Worm (Caenorhabditis elegans) whole organism, L4 larva: ENCODE measurements around the gene T22F3.2.

Source experiments
- D1046.2 ChIP-seq: fragments of 200-800 bp; sonication (Bioruptor generic); IDR thresholded peaks from 2 replicates; pipeline ENCODE4 v1.3.6; 2022; ENCODE audit warnings: missing genetic modification characterization, missing compliant biosample characterization
- ZK546.5 ChIP-seq, 2 experiments: sonication (generic microtip); optimal IDR thresholded peaks; 2 replicates each; lab custom pipeline; 2017; ENCODE audit warnings: missing biosample characterization in 2 of 2, missing genetic modification characterization in 2 of 2
- aha-1 ChIP-seq: fragments of 150-350 bp; peaks from one replicate; lab custom pipeline; 2014; ENCODE audit warnings: missing biosample characterization, missing genetic modification characterization
- ceh-20 ChIP-seq: fragments of 200-800 bp; sonication (Bioruptor generic); IDR thresholded peaks from 2 replicates; pipeline ENCODE4 v1.3.6; 2022; ENCODE audit warnings: missing genetic modification reagents, missing genetic modification characterization, missing compliant biosample characterization
- ceh-28 ChIP-seq: fragments of 150-350 bp; optimal IDR thresholded peaks from 2 replicates; lab custom pipeline; 2014; ENCODE audit warnings: missing biosample characterization, missing genetic modification reagents, missing genetic modification characterization
- daf-16 ChIP-seq, 3 experiments: sonication (generic microtip); optimal IDR thresholded peaks; 2 replicates each; lab custom pipeline; 2016 to 2017; ENCODE audit warnings: missing genetic modification characterization in 3 of 3, missing genetic modification reagents in 3 of 3, mild to moderate bottlenecking in 2 of 3, missing compliant biosample characterization in 2 of 3, missing biosample characterization in 1 of 3, moderate library complexity in 1 of 3
- daf-8 ChIP-seq: fragments of 200-800 bp; sonication (Bioruptor generic); IDR thresholded peaks from 2 replicates; pipeline ENCODE4 v1.3.6; 2022; ENCODE audit warnings: missing genetic modification characterization, missing compliant biosample characterization
- dmd-6 ChIP-seq: fragments of 200-800 bp; sonication (Bioruptor generic); IDR thresholded peaks from 2 replicates; pipeline ENCODE4 v1.3.6; 2022; ENCODE audit warnings: missing genetic modification reagents, missing genetic modification characterization, missing compliant biosample characterization
- dmd-8 ChIP-seq: fragments of 200-800 bp; sonication (Bioruptor generic); IDR thresholded peaks from 2 replicates; pipeline ENCODE4 v1.3.6; 2022; ENCODE audit warnings: missing genetic modification characterization, missing compliant biosample characterization
- dpl-1 ChIP-seq: fragments of 150-350 bp; optimal IDR thresholded peaks from 2 replicates; lab custom pipeline; 2014; ENCODE audit warnings: missing biosample characterization, missing genetic modification reagents, missing genetic modification characterization
- dve-1 ChIP-seq: sonication (generic microtip); optimal IDR thresholded peaks from 2 replicates; lab custom pipeline; 2017; ENCODE audit warnings: antibody characterized with exemption, mild to moderate bottlenecking, missing genetic modification characterization, missing compliant biosample characterization; ENCODE audit not compliant: insufficient read depth
- egl-27 ChIP-seq: sonication (generic microtip); optimal IDR thresholded peaks from 3 replicates; lab custom pipeline; 2017; ENCODE audit warnings: missing biosample characterization, missing genetic modification reagents, missing genetic modification characterization
- gei-8 ChIP-seq: fragments of 200-800 bp; sonication (Bioruptor generic); optimal IDR thresholded peaks from 2 replicates; lab custom pipeline; 2018; ENCODE audit warnings: mild to moderate bottlenecking, missing genetic modification characterization, missing compliant biosample characterization
- hif-1 ChIP-seq, 2 experiments: sonication (generic microtip); optimal IDR thresholded peaks; 2 replicates each; lab custom pipeline; 2016 to 2017; ENCODE audit warnings: missing compliant biosample characterization in 2 of 2, missing genetic modification characterization in 2 of 2, missing genetic modification reagents in 2 of 2, missing genotype in 2 of 2, mild to moderate bottlenecking in 1 of 2
- hlh-11 ChIP-seq: fragments of 200-800 bp; sonication (Bioruptor generic); optimal IDR thresholded peaks from 2 replicates; lab custom pipeline; 2018; ENCODE audit warnings: mild to moderate bottlenecking, missing genetic modification characterization, missing compliant biosample characterization
- hlh-30 ChIP-seq: sonication (generic microtip); optimal IDR thresholded peaks from 2 replicates; lab custom pipeline; 2017; ENCODE audit warnings: antibody characterized with exemption, mild to moderate bottlenecking, missing genetic modification characterization, missing compliant biosample characterization; ENCODE audit not compliant: insufficient read depth
- jun-1 ChIP-seq: fragments of 150-350 bp; optimal IDR thresholded peaks from 2 replicates; lab custom pipeline; 2014; ENCODE audit warnings: missing biosample characterization, missing genetic modification reagents, missing genetic modification characterization
- lin-1 ChIP-seq: fragments of 200-800 bp; sonication (Bioruptor generic); IDR thresholded peaks from 2 replicates; pipeline ENCODE4 v1.3.6; 2022; ENCODE audit warnings: missing genetic modification reagents, missing genetic modification characterization, missing compliant biosample characterization
- lin-29 ChIP-seq: fragments of 200-800 bp; sonication (Bioruptor generic); IDR thresholded peaks from 2 replicates; pipeline ENCODE4 v1.3.6; 2022; ENCODE audit warnings: missing genetic modification reagents, missing genetic modification characterization, missing compliant biosample characterization
- lin-38 ChIP-seq: fragments of 200-800 bp; sonication (Bioruptor generic); IDR thresholded peaks from 2 replicates; pipeline ENCODE4 v1.3.6; 2022; ENCODE audit warnings: missing genetic modification reagents, missing genetic modification characterization, missing compliant biosample characterization
- madf-9 ChIP-seq: fragments of 200-800 bp; sonication (Bioruptor generic); conservative IDR thresholded peaks from 2 replicates; pipeline ENCODE4 v1.3.6; 2022; ENCODE audit warnings: missing genetic modification reagents, missing genetic modification characterization, missing compliant biosample characterization
- mdl-1 ChIP-seq, 2 experiments: fragments of 150-350 bp in 1 of 2; sonication (generic microtip) in 1 of 2; optimal IDR thresholded peaks; 2 replicates each; lab custom pipeline; 2014 to 2017; ENCODE audit warnings: missing biosample characterization in 2 of 2, missing genetic modification characterization in 2 of 2
- mdt-29 ChIP-seq: fragments of 200-800 bp; sonication (Bioruptor generic); IDR thresholded peaks from 2 replicates; pipeline ENCODE4 v1.3.6; 2022; ENCODE audit warnings: missing genetic modification reagents, missing genetic modification characterization, missing compliant biosample characterization
- mxl-2 ChIP-seq: fragments of 200-800 bp; sonication (Bioruptor generic); conservative IDR thresholded peaks from 2 replicates; pipeline ENCODE4 v1.3.6; 2022; ENCODE audit warnings: missing genetic modification reagents, missing genetic modification characterization, missing compliant biosample characterization
- mxl-3 ChIP-seq: fragments of 200-800 bp; sonication (Bioruptor generic); optimal IDR thresholded peaks from 2 replicates; lab custom pipeline; 2018; ENCODE audit warnings: mild to moderate bottlenecking, missing genetic modification characterization, missing compliant biosample characterization
- nhr-10 ChIP-seq: fragments of 150-350 bp; optimal IDR thresholded peaks from 2 replicates; lab custom pipeline; 2014; ENCODE audit warnings: missing biosample characterization, missing genetic modification characterization
- nhr-102 ChIP-seq: sonication (generic microtip); optimal IDR thresholded peaks from 2 replicates; lab custom pipeline; 2016; ENCODE audit warnings: mild to moderate bottlenecking, missing genetic modification characterization, moderate library complexity, missing compliant biosample characterization
- nhr-11 ChIP-seq: fragments of 150-350 bp; optimal IDR thresholded peaks from 2 replicates; lab custom pipeline; 2014; ENCODE audit warnings: missing biosample characterization, missing genetic modification characterization
- nhr-28 ChIP-seq: fragments of 150-350 bp; optimal IDR thresholded peaks from 2 replicates; lab custom pipeline; 2014; ENCODE audit warnings: missing biosample characterization, missing genetic modification characterization
- nhr-6 ChIP-seq: fragments of 150-350 bp; optimal IDR thresholded peaks from 2 replicates; lab custom pipeline; 2014; ENCODE audit warnings: missing biosample characterization, missing genetic modification characterization
- php-3 ChIP-seq: fragments of 200-800 bp; sonication (Bioruptor generic); IDR thresholded peaks from 2 replicates; pipeline ENCODE4 v1.3.6; 2022; ENCODE audit warnings: missing genetic modification reagents, missing genetic modification characterization, missing compliant biosample characterization
- pqm-1 ChIP-seq: sonication (generic microtip); optimal IDR thresholded peaks from 2 replicates; lab custom pipeline; 2017; ENCODE audit warnings: missing biosample characterization, missing genetic modification characterization
- saeg-2 ChIP-seq: fragments of 200-800 bp; sonication (Bioruptor generic); IDR thresholded peaks from 2 replicates; pipeline ENCODE4 v1.3.6; 2022; ENCODE audit warnings: missing genetic modification reagents, missing genetic modification characterization, missing compliant biosample characterization
- snpc-1.2 ChIP-seq: fragments of 200-800 bp; sonication (Bioruptor generic); IDR thresholded peaks from 2 replicates; pipeline ENCODE4 v1.3.6; 2022; ENCODE audit warnings: missing genetic modification reagents, missing genetic modification characterization, missing compliant biosample characterization
- snpc-4 ChIP-seq: fragments of 150-350 bp; optimal IDR thresholded peaks from 2 replicates; lab custom pipeline; 2014; ENCODE audit warnings: missing biosample characterization, missing genetic modification characterization
- tag-97 ChIP-seq: fragments of 200-800 bp; sonication (Bioruptor generic); IDR thresholded peaks from 2 replicates; pipeline ENCODE4 v1.3.6; 2022; ENCODE audit warnings: missing genetic modification characterization, missing compliant biosample characterization
- tra-1 ChIP-seq: fragments of 200-800 bp; sonication (Bioruptor generic); IDR thresholded peaks from 2 replicates; pipeline ENCODE4 v1.3.6; 2022; ENCODE audit warnings: missing genetic modification reagents, missing genetic modification characterization, missing compliant biosample characterization
- unc-39 ChIP-seq: sonication (generic microtip); optimal IDR thresholded peaks from 2 replicates; lab custom pipeline; 2017; ENCODE audit warnings: missing biosample characterization, missing genetic modification characterization
- zag-1 ChIP-seq: fragments of 150-350 bp; optimal IDR thresholded peaks from 2 replicates; lab custom pipeline; 2014; ENCODE audit warnings: missing biosample characterization, missing genetic modification characterization

T22F3.2 gene

ce11 chrV:3579795-3580194 is 6.6 kb upstream of the T22F3.2 start (continued):
- TF ChIP-seq nhr-102 (tag; lab: Kevin White, UChicago): peak; percentile 21
- peak in 1 of 2 experiments; percentile 78 for TF ChIP-seq hif-1 (tag; optimal IDR thresholded peaks at IDR 0.05; lab: Kevin White, UChicago)
- peak; percentile 24; the same call in 1 of the 2 replicates for TF ChIP-seq lin-38 (GFP tag; lab: Robert Waterston, UW)
- peak; percentile 34; the same call in 1 of the 2 replicates for TF ChIP-seq tra-1 (GFP tag; lab: Robert Waterston, UW)
- TF ChIP-seq dmd-8 (GFP tag; lab: Robert Waterston, UW): no peak
- peak; percentile 20 to 55 for TF ChIP-seq mdl-1 (tag; optimal IDR thresholded peaks at IDR 0.05; lab: Kevin White, UChicago)
- peak; percentile 69 for TF ChIP-seq nhr-10 (tag; lab: Kevin White, UChicago)
- peak; percentile 18 for TF ChIP-seq mxl-3
- peak; percentile 34 for TF ChIP-seq dve-1
- no peak for TF ChIP-seq mdt-29 (GFP tag; lab: Robert Waterston, UW)

- TF ChIP-seq madf-9 (GFP tag; lab: Robert Waterston, UW) (no peak), php-3 (0 out of 2 replicates have a peak, but pooled peaks have one; percentile 45), lin-29 (GFP tag; lab: Robert Waterston, UW) (no peak), ZK546.5 (tag; optimal IDR thresholded peaks at IDR 0.05; lab: Kevin White, UChicago) (no peak), ceh-20 (GFP tag; lab: Robert Waterston, UW) (no peak), ceh-28 (no peak), hlh-11 (tag; lab: Kevin White, UChicago) (peak; percentile 16), egl-27 (tag; lab: Kevin White, UChicago) (no peak), nhr-102 (tag; lab: Kevin White, UChicago) (no peak), saeg-2 (GFP tag; lab: Robert Waterston, UW) (no peak), mxl-2 (no peak), daf-16 (GFP tag; optimal IDR thresholded peaks at IDR 0.05; lab: Kevin White, UChicago) (no peak), daf-16 (tag; optimal IDR thresholded peaks at IDR 0.05; lab: Kevin White, UChicago) (peak; percentile 97), gei-8 (GFP tag; lab: Kevin White, UChicago) (no peak), pqm-1 (tag; lab: Kevin White, UChicago) (peak; percentile 50), D1046.2 (no peak), dve-1 (no peak), lin-1 (no peak), dpl-1 (GFP tag; lab: Kevin White, UChicago) (no peak), nhr-6 (tag; lab: Kevin White, UChicago) (no peak), dmd-6 (GFP tag; lab: Robert Waterston, UW) (peak; percentile 30; the same call in 1 of the 2 replicates), daf-8 (GFP tag; lab: Robert Waterston, UW) (no peak), tag-97 (GFP tag; lab: Robert Waterston, UW) (no peak), zag-1 (tag; lab: Kevin White, UChicago) (no peak), nhr-11 (tag; lab: Kevin White, UChicago) (no peak), unc-39 (no peak), jun-1 (no peak), aha-1 (tag; lab: Kevin White, UChicago) (no peak), snpc-1.2 (GFP tag; lab: Robert Waterston, UW) (no peak), nhr-28 (tag; lab: Kevin White, UChicago) (peak; percentile 51)
Observed at ce11 chrV:3580385-3580784, 6.1 kb upstream of the T22F3.2 start.

- no peak for TF ChIP-seq egl-27 (tag; lab: Kevin White, UChicago)
- TF ChIP-seq nhr-10 (tag; lab: Kevin White, UChicago): no peak
- TF ChIP-seq nhr-6 (tag; lab: Kevin White, UChicago): no peak
- TF ChIP-seq mxl-3: no peak
- peak in 1 of 2 experiments; percentile 20 for TF ChIP-seq daf-16 (GFP tag; optimal IDR thresholded peaks at IDR 0.05; lab: Kevin White, UChicago)
- TF ChIP-seq daf-16 (tag; optimal IDR thresholded peaks at IDR 0.05; lab: Kevin White, UChicago): peak; percentile 88
- no peak for TF ChIP-seq mxl-2
- peak in 1 of 2 experiments; percentile 4 for TF ChIP-seq mdl-1 (tag; optimal IDR thresholded peaks at IDR 0.05; lab: Kevin White, UChicago)
- TF ChIP-seq hlh-11 (tag; lab: Kevin White, UChicago): peak; percentile 9
- TF ChIP-seq aha-1 (tag; lab: Kevin White, UChicago): peak; percentile 92
- TF ChIP-seq snpc-4 (tag; lab: Kevin White, UChicago): no peak
- peak; percentile 20 for TF ChIP-seq nhr-28 (tag; lab: Kevin White, UChicago)
- TF ChIP-seq daf-8 (GFP tag; lab: Robert Waterston, UW): no peak
- peak; percentile 35 for TF ChIP-seq dve-1
- peak; percentile 36 for TF ChIP-seq hlh-30 (tag; lab: Kevin White, UChicago)
Observed at ce11 chrV:3581034-3581433, 5.4 kb upstream of the T22F3.2 start.
